Fruit fly (Drosophila melanogaster) whole organism, embryonic: ENCODE measurements around the gene CG3198.

Source experiments
- BEAF-32 ChIP-seq: fragments of 200-800 bp; sonication (Bioruptor generic); optimal IDR thresholded peaks from 3 replicates; lab custom pipeline; 2017; ENCODE audit warnings: missing biosample characterization, missing genetic modification characterization, mild to moderate bottlenecking, moderate library complexity, missing genetic modification reagents
- CG10147 ChIP-seq: fragments of 200-800 bp; sonication (Bioruptor generic); optimal IDR thresholded peaks from 2 replicates; lab custom pipeline; 2019; ENCODE audit warnings: missing biosample characterization, mild to moderate bottlenecking, missing genetic modification characterization, moderate library complexity
- CG10321 ChIP-seq: fragments of 200-800 bp; sonication (Bioruptor generic); IDR thresholded peaks from 2 replicates; pipeline ENCODE4 v1.3.6; 2022; ENCODE audit warnings: missing biosample characterization, missing genetic modification characterization
- CG12155 ChIP-seq: fragments of 200-800 bp; sonication (Bioruptor generic); optimal IDR thresholded peaks from 3 replicates; lab custom pipeline; 2016; ENCODE audit warnings: missing biosample characterization, missing genetic modification characterization
- CG13296 ChIP-seq: fragments of 200-800 bp; sonication (Bioruptor generic); optimal IDR thresholded peaks from 3 replicates; lab custom pipeline; 2018; ENCODE audit warnings: missing biosample characterization, mild to moderate bottlenecking, missing genetic modification characterization
- CG14860 ChIP-seq: fragments of 200-800 bp; sonication (Bioruptor generic); IDR thresholded peaks from 3 replicates; pipeline ENCODE4 v1.3.6; 2022; ENCODE audit warnings: missing biosample characterization, missing genetic modification characterization; ENCODE audit not compliant: partially characterized antibody
- CG14965 ChIP-seq: fragments of 200-800 bp; sonication (Bioruptor generic); optimal IDR thresholded peaks from 2 replicates; lab custom pipeline; 2016; ENCODE audit warnings: missing biosample characterization, missing genetic modification characterization, borderline replicate concordance
- CG1529 ChIP-seq: fragments of 200-800 bp; sonication (Bioruptor generic); optimal IDR thresholded peaks from 3 replicates; lab custom pipeline; 2018; ENCODE audit warnings: missing biosample characterization, missing genetic modification characterization
- CG15479 ChIP-seq: fragments of 200-800 bp; sonication (Bioruptor generic); optimal IDR thresholded peaks from 3 replicates; lab custom pipeline; 2019; ENCODE audit warnings: missing biosample characterization, mild to moderate bottlenecking, missing genetic modification characterization, moderate library complexity
- CG17186 ChIP-seq: fragments of 200-800 bp; sonication (Bioruptor generic); optimal IDR thresholded peaks from 3 replicates; lab custom pipeline; 2017; ENCODE audit warnings: missing biosample characterization, missing genetic modification reagents, missing genetic modification characterization
- CG17802 ChIP-seq: fragments of 200-800 bp; sonication (Bioruptor generic); optimal IDR thresholded peaks from 2 replicates; lab custom pipeline; 2018; ENCODE audit warnings: missing biosample characterization, mild to moderate bottlenecking, missing genetic modification characterization, moderate library complexity
- CG2199 ChIP-seq: fragments of 200-800 bp; sonication (Bioruptor generic); IDR thresholded peaks from 3 replicates; pipeline ENCODE4 v1.3.6; 2022; ENCODE audit warnings: missing biosample characterization, missing genetic modification characterization
- CG31365 ChIP-seq: fragments of 200-800 bp; sonication (Bioruptor generic); optimal IDR thresholded peaks from 2 replicates; lab custom pipeline; 2018; ENCODE audit warnings: missing biosample characterization, mild to moderate bottlenecking, missing genetic modification characterization
- CG31388 ChIP-seq: fragments of 200-800 bp; sonication (Bioruptor generic); optimal IDR thresholded peaks from 2 replicates; lab custom pipeline; 2016; ENCODE audit warnings: missing biosample characterization, missing genetic modification characterization
- CG33213 ChIP-seq: fragments of 200-800 bp; sonication (Bioruptor generic); optimal IDR thresholded peaks from 3 replicates; lab custom pipeline; 2016; ENCODE audit warnings: missing biosample characterization, missing genetic modification characterization
- CG3407 ChIP-seq: fragments of 200-800 bp; sonication (Bioruptor generic); optimal IDR thresholded peaks from 2 replicates; lab custom pipeline; 2018; ENCODE audit warnings: missing biosample characterization, mild to moderate bottlenecking, missing genetic modification characterization
- CG3995 ChIP-seq: fragments of 200-800 bp; sonication (Bioruptor generic); optimal IDR thresholded peaks from 3 replicates; lab custom pipeline; 2016; ENCODE audit warnings: missing biosample characterization, missing genetic modification characterization
- CG4617 ChIP-seq: fragments of 200-800 bp; sonication (Bioruptor generic); optimal IDR thresholded peaks from 3 replicates; lab custom pipeline; 2016; ENCODE audit warnings: missing biosample characterization, missing genetic modification characterization, borderline replicate concordance
- CG7745 ChIP-seq: fragments of 200-800 bp; sonication (Bioruptor generic); optimal IDR thresholded peaks from 2 replicates; lab custom pipeline; 2018; ENCODE audit warnings: missing biosample characterization, mild to moderate bottlenecking, missing genetic modification characterization, moderate library complexity
- Chrac-16 ChIP-seq: fragments of 200-800 bp; sonication (Bioruptor generic); optimal IDR thresholded peaks from 3 replicates; lab custom pipeline; 2016; ENCODE audit warnings: missing biosample characterization, missing genetic modification characterization
- CkIIα-i1 ChIP-seq: fragments of 200-800 bp; sonication (Bioruptor generic); IDR thresholded peaks from 2 replicates; pipeline ENCODE4 v1.3.6; 2022; ENCODE audit warnings: missing biosample characterization, missing genetic modification characterization
- D19A ChIP-seq: fragments of 200-800 bp; optimal IDR thresholded peaks from 3 replicates; lab custom pipeline; 2019; ENCODE audit warnings: missing biosample characterization, mild to moderate bottlenecking, missing genetic modification characterization, moderate library complexity
- Dad ChIP-seq: fragments of 200-800 bp; sonication (Bioruptor generic); optimal IDR thresholded peaks from 3 replicates; lab custom pipeline; 2016; ENCODE audit warnings: missing biosample characterization, missing genetic modification characterization
- Dip2 ChIP-seq: fragments of 200-800 bp; sonication (Bioruptor generic); IDR thresholded peaks from 2 replicates; pipeline ENCODE4 v1.3.6; 2022; ENCODE audit warnings: missing biosample characterization, missing genetic modification characterization
- Fer1 ChIP-seq: fragments of 200-800 bp; sonication (Bioruptor generic); optimal IDR thresholded peaks from 2 replicates; lab custom pipeline; 2017; ENCODE audit warnings: missing biosample characterization, mild to moderate bottlenecking, missing genetic modification characterization
- H15 ChIP-seq: fragments of 200-800 bp; sonication (Bioruptor generic); IDR thresholded peaks from 3 replicates; pipeline ENCODE4 v1.3.6; 2022; ENCODE audit warnings: missing biosample characterization, missing genetic modification characterization
- HLH3B ChIP-seq: fragments of 200-800 bp; sonication (Bioruptor generic); IDR thresholded peaks from 2 replicates; pipeline ENCODE4 v1.3.6; 2022; ENCODE audit warnings: missing biosample characterization, missing genetic modification characterization
- HLH4C ChIP-seq: fragments of 200-800 bp; sonication (Bioruptor generic); IDR thresholded peaks from 3 replicates; pipeline ENCODE4 v1.3.6; 2022; ENCODE audit warnings: missing biosample characterization, missing genetic modification characterization; ENCODE audit not compliant: partially characterized antibody
- Hey ChIP-seq: fragments of 200-800 bp; sonication (Bioruptor generic); optimal IDR thresholded peaks from 3 replicates; lab custom pipeline; 2018; ENCODE audit warnings: missing biosample characterization, mild to moderate bottlenecking, missing genetic modification characterization
- Kr ChIP-seq: fragments of 200-800 bp; sonication (Bioruptor generic); optimal IDR thresholded peaks from 2 replicates; lab custom pipeline; 2017; ENCODE audit warnings: missing biosample characterization, mild to moderate bottlenecking, missing genetic modification characterization
- Lhr ChIP-seq: fragments of 200-800 bp; sonication (Bioruptor generic); optimal IDR thresholded peaks from 3 replicates; lab custom pipeline; 2017; ENCODE audit warnings: mild to moderate bottlenecking, missing biosample characterization, missing genetic modification reagents, missing genetic modification characterization
- Oli ChIP-seq: fragments of 200-800 bp; sonication (Bioruptor generic); optimal IDR thresholded peaks from 2 replicates; lab custom pipeline; 2018; ENCODE audit warnings: missing biosample characterization, mild to moderate bottlenecking, missing genetic modification characterization, moderate library complexity
- Pdp1 ChIP-seq, 2 experiments: fragments of 200-800 bp; sonication (Bioruptor generic); optimal IDR thresholded peaks; 3 replicates each; lab custom pipeline; 2016; ENCODE audit warnings: missing biosample characterization in 2 of 2, missing genetic modification characterization in 2 of 2, mild to moderate bottlenecking in 1 of 2, moderate library complexity in 1 of 2
- TFAM ChIP-seq: fragments of 200-800 bp; sonication (Bioruptor generic); optimal IDR thresholded peaks from 2 replicates; lab custom pipeline; 2017; ENCODE audit warnings: missing biosample characterization, missing genetic modification characterization, inconsistent platforms
- ac ChIP-seq: fragments of 200-800 bp; sonication (Bioruptor generic); optimal IDR thresholded peaks from 3 replicates; lab custom pipeline; 2017; ENCODE audit warnings: missing biosample characterization, mild to moderate bottlenecking, missing genetic modification characterization
- ash1 ChIP-seq: fragments of 200-800 bp; sonication (Bioruptor generic); optimal IDR thresholded peaks from 2 replicates; lab custom pipeline; 2018; ENCODE audit warnings: missing biosample characterization, mild to moderate bottlenecking, missing genetic modification characterization
- bowl ChIP-seq: fragments of 200-800 bp; sonication (Bioruptor generic); IDR thresholded peaks from 2 replicates; pipeline ENCODE4 v1.3.6; 2022; ENCODE audit warnings: missing biosample characterization, missing genetic modification characterization
- en ChIP-seq: fragments of 200-800 bp; sonication (Bioruptor generic); optimal IDR thresholded peaks from 2 replicates; lab custom pipeline; 2016; ENCODE audit warnings: missing biosample characterization, missing genetic modification characterization
- esg ChIP-seq: fragments of 200-800 bp; sonication (Bioruptor generic); conservative IDR thresholded peaks from 2 replicates; pipeline ENCODE4 v1.3.6; 2022; ENCODE audit warnings: missing biosample characterization, missing genetic modification characterization
- fd102C ChIP-seq: fragments of 200-800 bp; sonication (Bioruptor generic); optimal IDR thresholded peaks from 2 replicates; lab custom pipeline; 2018; ENCODE audit warnings: missing biosample characterization, mild to moderate bottlenecking, missing genetic modification characterization, moderate library complexity
- fu2 ChIP-seq: fragments of 200-800 bp; sonication (Bioruptor generic); optimal IDR thresholded peaks from 2 replicates; lab custom pipeline; 2016; ENCODE audit warnings: missing biosample characterization, missing genetic modification characterization
- h ChIP-seq: fragments of >200 bp; optimal IDR thresholded peaks from 2 replicates; lab custom pipeline; 2017
- ind ChIP-seq: fragments of 200-800 bp; sonication (Bioruptor generic); optimal IDR thresholded peaks from 3 replicates; lab custom pipeline; 2016; ENCODE audit warnings: missing biosample characterization, missing genetic modification characterization
- luna ChIP-seq: fragments of 200-800 bp; sonication (Bioruptor generic); optimal IDR thresholded peaks from 2 replicates; lab custom pipeline; 2016; ENCODE audit warnings: missing biosample characterization, missing genetic modification characterization
- pum ChIP-seq: fragments of 200-800 bp; sonication (Bioruptor generic); optimal IDR thresholded peaks from 2 replicates; lab custom pipeline; 2016; ENCODE audit warnings: missing biosample characterization, missing genetic modification characterization
- sens-2 ChIP-seq: fragments of 200-800 bp; sonication (Bioruptor generic); IDR thresholded peaks from 2 replicates; pipeline ENCODE4 v1.3.6; 2022; ENCODE audit warnings: missing biosample characterization, missing genetic modification characterization
- stwl ChIP-seq: fragments of 200-800 bp; sonication (Bioruptor generic); optimal IDR thresholded peaks from 3 replicates; lab custom pipeline; 2018; ENCODE audit warnings: missing biosample characterization, mild to moderate bottlenecking, missing genetic modification characterization, moderate library complexity
- trem ChIP-seq: fragments of 200-800 bp; optimal IDR thresholded peaks from 3 replicates; lab custom pipeline; 2019; ENCODE audit warnings: missing biosample characterization, mild to moderate bottlenecking, missing genetic modification characterization, moderate library complexity
- trh ChIP-seq: fragments of 200-800 bp; sonication (Bioruptor generic); optimal IDR thresholded peaks from 2 replicates; lab custom pipeline; 2016; ENCODE audit warnings: missing biosample characterization, missing genetic modification characterization
- tup ChIP-seq: fragments of 200-800 bp; sonication (Bioruptor generic); optimal IDR thresholded peaks from 2 replicates; lab custom pipeline; 2016; ENCODE audit warnings: missing biosample characterization, mild to moderate bottlenecking, missing genetic modification characterization, moderate library complexity
- yki ChIP-seq: fragments of >200 bp; optimal IDR thresholded peaks from 3 replicates; lab custom pipeline; 2018
- zen2 ChIP-seq: fragments of 200-800 bp; sonication (Bioruptor generic); IDR thresholded peaks from 3 replicates; pipeline ENCODE4 v1.3.6; 2022; ENCODE audit warnings: missing biosample characterization, missing genetic modification characterization; ENCODE audit not compliant: partially characterized antibody

Gene CG3198

dm6 chrX:6638123-6638522 lies 35.6 kb downstream of the CG3198 start (continued):
- TF ChIP-seq zen2 (GFP tag; lab: Robert Waterston, UW) (no peak), trh (GFP tag; lab: Kevin White, UChicago) (no peak), Oli (no peak), fu2 (GFP tag; lab: Kevin White, UChicago) (no peak), ash1 (GFP tag; lab: Kevin White, UChicago) (no peak), CG3995 (GFP tag; lab: Kevin White, UChicago) (no peak), CG10147 (GFP tag; lab: Kevin White, UChicago) (no peak), CG31365 (tag; lab: Kevin White, UChicago) (no peak), CG17186 (GFP tag; lab: Kevin White, UChicago) (no peak), CG1529 (peak; percentile 8), BEAF-32 (no peak), fd102C (no peak), CG15479 (GFP tag; lab: Kevin White, UChicago) (no peak), pum (GFP tag; lab: Kevin White, UChicago) (no peak), D19A (tag; lab: Kevin White, UChicago) (no peak), Fer1 (GFP tag; lab: Kevin White, UChicago) (peak; percentile 46), CG13296 (peak; percentile 53), HLH3B (GFP tag; lab: Robert Waterston, UW) (peak; percentile 24; the same call in 1 of the 2 replicates), CG33213 (GFP tag; lab: Kevin White, UChicago) (no peak), ac (GFP tag; lab: Kevin White, UChicago) (no peak), h (lab: Kevin White, UChicago) (no peak), bowl (no peak), esg (GFP tag; lab: Robert Waterston, UW) (no peak), TFAM (GFP tag; lab: Kevin White, UChicago) (no peak), CG4617 (GFP tag; lab: Kevin White, UChicago) (no peak), Chrac-16 (GFP tag; lab: Kevin White, UChicago) (no peak), CG7745 (tag; lab: Kevin White, UChicago) (no peak), Kr (GFP tag; lab: Kevin White, UChicago) (no peak), en (no peak), HLH4C (GFP tag; lab: Robert Waterston, UW) (no peak), CG14965 (GFP tag; lab: Kevin White, UChicago) (no peak), CG17802 (tag; lab: Kevin White, UChicago) (no peak), stwl (tag; lab: Kevin White, UChicago) (no peak), CG3407 (peak; percentile 15), luna (GFP tag; lab: Kevin White, UChicago) (no peak), CG14860 (GFP tag; lab: Robert Waterston, UW) (no peak), sens-2 (GFP tag; lab: Robert Waterston, UW) (no peak), H15 (GFP tag; lab: Robert Waterston, UW) (no peak), CG12155 (GFP tag; lab: Kevin White, UChicago) (no peak), Dad (GFP tag; lab: Kevin White, UChicago) (no peak), Pdp1 (GFP tag; optimal IDR thresholded peaks at IDR 0.05; lab: Kevin White, UChicago) (no peak), trem (tag; lab: Kevin White, UChicago) (no peak), CG31388 (no peak), ind (GFP tag; lab: Kevin White, UChicago) (no peak), CkIIα-i1 (GFP tag; lab: Robert Waterston, UW) (no peak), CG10321 (GFP tag; lab: Robert Waterston, UW) (no peak), yki (lab: Kevin White, UChicago) (no peak), CG2199 (GFP tag; lab: Robert Waterston, UW) (no peak), Hey (tag; lab: Kevin White, UChicago) (no peak), Lhr (GFP tag; lab: Kevin White, UChicago) (no peak), Dip2 (GFP tag; lab: Robert Waterston, UW) (no peak), tup (GFP tag; lab: Kevin White, UChicago) (no peak)
